Worm (Caenorhabditis elegans) whole organism, dauer: ENCODE measurements around the gene C14A6.6.

Experiments used
- unc-62 ChIP-seq: sonication (generic microtip); optimal IDR thresholded peaks from 2 replicates; lab custom pipeline; 2017; ENCODE audit warnings: missing biosample characterization, missing genetic modification reagents, missing genetic modification characterization

Gene C14A6.6

DNA sequence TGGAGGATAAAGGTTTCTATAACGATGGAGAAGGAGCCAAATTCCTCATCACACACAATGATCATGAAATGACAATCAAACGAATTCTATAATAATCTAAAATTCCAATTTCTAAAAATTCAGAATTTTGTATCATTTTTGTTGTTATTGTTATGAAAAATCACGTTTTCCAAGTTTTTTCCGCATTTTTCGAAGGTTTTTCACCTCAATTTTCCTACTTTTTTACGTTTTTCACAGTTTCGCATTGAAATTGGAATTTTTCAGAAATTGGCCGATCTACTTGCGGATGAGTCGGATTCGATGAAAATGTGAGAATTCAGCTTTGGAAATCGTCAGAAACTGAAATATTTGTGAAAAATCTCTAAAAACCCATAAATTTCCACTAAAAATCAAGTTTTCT, 42.0 kb downstream of the C14A6.6 start, which contains the start of gene fbxa-210:
TSS of gene fbxa-210 (plus strand) at position 301 of the 400 bp plus-strand sequence.
- no peak for TF ChIP-seq unc-62 (GFP tag; lab: Kevin White, UChicago)

DNA sequence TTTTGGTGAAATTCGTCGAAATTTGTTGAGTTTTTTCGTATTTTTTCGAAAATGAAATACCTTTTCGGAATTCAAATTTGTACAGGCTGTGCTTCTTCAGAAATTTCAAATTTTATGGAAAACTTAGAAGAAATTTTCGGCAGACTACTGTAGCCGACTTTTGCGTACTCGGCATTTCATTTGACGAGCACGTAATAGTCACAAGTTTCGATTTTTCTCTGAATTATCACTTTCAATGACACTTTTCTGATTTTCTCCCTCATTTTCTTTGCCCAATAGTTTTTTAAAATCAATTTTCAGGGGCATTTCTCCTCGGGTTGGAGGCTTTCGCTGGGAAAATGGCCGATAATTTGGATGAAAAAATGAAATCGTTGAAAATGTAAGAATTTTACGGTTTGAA, 43.4 kb downstream of the C14A6.6 start, which contains the start of gene fbxa-107:
TSS of gene fbxa-107 (plus strand) at position 301 of the 400 bp plus-strand sequence.
- no peak for TF ChIP-seq unc-62 (GFP tag; lab: Kevin White, UChicago)
